Fruit fly (Drosophila melanogaster): ENCODE measurements around the gene Dpck.

dm6 chr3R:7117590-7117989 is 35.6 kb downstream of the Dpck start, which contains the start of gene Mlp84B:
- no peak for TF ChIP-seq CG32772 (GFP tag; IDR thresholded peaks at IDR 0.05)
- no peak for TF ChIP-seq tx (GFP tag; optimal IDR thresholded peaks at IDR 0.05)
- TF ChIP-seq CG8924 (tag; optimal IDR thresholded peaks at IDR 0.05), result no peak
- TF ChIP-seq Nf-YA (GFP tag; IDR thresholded peaks at IDR 0.05), result no peak
- TF ChIP-seq nerfin-1 (tag; optimal IDR thresholded peaks at IDR 0.05), result no peak
- no peak for TF ChIP-seq CG6683 (GFP tag; optimal IDR thresholded peaks at IDR 0.05)
- no peak for TF ChIP-seq CG4730 (GFP tag; IDR thresholded peaks at IDR 0.05)
- TF ChIP-seq CG10959 (GFP tag; IDR thresholded peaks at IDR 0.05), result no peak
- no peak for TF ChIP-seq Gsc (GFP tag; IDR thresholded peaks at IDR 0.05)
- TF ChIP-seq Neu2 (GFP tag; optimal IDR thresholded peaks at IDR 0.05; ENCODE audit: borderline replicate concordance), result no peak
- TF ChIP-seq toy (GFP tag; IDR thresholded peaks at IDR 0.05), result no peak

All from whole organism, embryonic.